Fruit fly (Drosophila melanogaster): ENCODE data around the gene CG42395.

CG42395 gene

dm6 chrX:9579918-9580521 lies 4.0 kb upstream of the CG42395 start, which contains the start of gene LPCAT:
LPCAT (minus strand) TSS chrX:9579987.
- peak; percentile 61 for TF ChIP-seq CG3919 (GFP tag; optimal IDR thresholded peaks at IDR 0.05)
- peak; percentile 69 for TF ChIP-seq Gug (GFP tag; IDR thresholded peaks at IDR 0.05)
- TF ChIP-seq cyc (GFP tag; optimal IDR thresholded peaks at IDR 0.05), result peak; percentile 86
- peak; percentile 70 for TF ChIP-seq CG11902 (GFP tag; optimal IDR thresholded peaks at IDR 0.05)
- TF ChIP-seq salr (GFP tag; optimal IDR thresholded peaks at IDR 0.05), result peak in 1 of 2 experiments; percentile 0
- TF ChIP-seq CG16779 (tag; optimal IDR thresholded peaks at IDR 0.05), result no peak
- TF ChIP-seq CG11762 (GFP tag; optimal IDR thresholded peaks at IDR 0.05; ENCODE audit: insufficient read depth), result peak; percentile 46
- peak; percentile 51 for TF ChIP-seq CG10669 (GFP tag; optimal IDR thresholded peaks at IDR 0.05)
- TF ChIP-seq Met (GFP tag; optimal IDR thresholded peaks at IDR 0.05), result peak; percentile 48
- no peak for TF ChIP-seq CG34406 (GFP tag; optimal IDR thresholded peaks at IDR 0.05)
- no peak for TF ChIP-seq CG6276 (GFP tag; optimal IDR thresholded peaks at IDR 0.05)
- peak; percentile 82 for TF ChIP-seq svp (GFP tag)
- 0 out of 2 replicates have a peak, but pooled peaks have one; percentile 41 for TF ChIP-seq CG15336 (GFP tag; IDR thresholded peaks at IDR 0.05)
- peak; percentile 39 for TF ChIP-seq CG3032 (tag; optimal IDR thresholded peaks at IDR 0.05)
- peak; percentile 48 for TF ChIP-seq Ets96B (tag; optimal IDR thresholded peaks at IDR 0.05)
- peak; percentile 53 for TF ChIP-seq Hr4 (GFP tag; optimal IDR thresholded peaks at IDR 0.05)
- peak; percentile 71 for TF ChIP-seq Hr39 (GFP tag; optimal IDR thresholded peaks at IDR 0.05)
- no peak for TF ChIP-seq Hr38 (GFP tag; optimal IDR thresholded peaks at IDR 0.05)
- TF ChIP-seq Eip93F (GFP tag; optimal IDR thresholded peaks at IDR 0.05), result no peak
- TF ChIP-seq esn (GFP tag; optimal IDR thresholded peaks at IDR 0.05), result peak; percentile 36
- no peak for TF ChIP-seq fd59A (GFP tag; optimal IDR thresholded peaks at IDR 0.05)
- peak; percentile 2 for TF ChIP-seq vri (GFP tag; optimal IDR thresholded peaks at IDR 0.05)
- TF ChIP-seq CG11294 (GFP tag; IDR thresholded peaks at IDR 0.05), result peak; percentile 30; the same call in 1 of the 2 replicates
- TF ChIP-seq CG6854 (GFP tag; optimal IDR thresholded peaks at IDR 0.05), result no peak
- peak; percentile 42 for TF ChIP-seq CG8319 (GFP tag; optimal IDR thresholded peaks at IDR 0.05)
- no peak for TF ChIP-seq spab (GFP tag; optimal IDR thresholded peaks at IDR 0.05)
- TF ChIP-seq Sox15 (GFP tag; optimal IDR thresholded peaks at IDR 0.05), result peak; percentile 48
- peak; percentile 81 for TF ChIP-seq topi (GFP tag; optimal IDR thresholded peaks at IDR 0.05)
- TF ChIP-seq achi (GFP tag; optimal IDR thresholded peaks at IDR 0.05), result peak; percentile 56
- TF ChIP-seq Eip78C (GFP tag), result peak; percentile 92
- peak; percentile 73 for TF ChIP-seq lz (GFP tag; optimal IDR thresholded peaks at IDR 0.05)
- TF ChIP-seq CG32006 (GFP tag; optimal IDR thresholded peaks at IDR 0.05), result no peak
- TF ChIP-seq CG31627 (GFP tag; optimal IDR thresholded peaks at IDR 0.05), result peak; percentile 77
- TF ChIP-seq pdm3 (GFP tag; optimal IDR thresholded peaks at IDR 0.05), result peak; percentile 36
- no peak for TF ChIP-seq Sox102F (GFP tag; optimal IDR thresholded peaks at IDR 0.05)
- no peak for TF ChIP-seq CG9139 (GFP tag; optimal IDR thresholded peaks at IDR 0.05)
- TF ChIP-seq eg (GFP tag; IDR thresholded peaks at IDR 0.05), result peak; percentile 74; the same call in 2 of the 3 replicates
- no peak for TF ChIP-seq CG7368 (GFP tag; optimal IDR thresholded peaks at IDR 0.05)
- TF ChIP-seq ss (GFP tag; optimal IDR thresholded peaks at IDR 0.05), result no peak
- TF ChIP-seq CG6792 (GFP tag; optimal IDR thresholded peaks at IDR 0.05), result no peak
- no peak for TF ChIP-seq Lpt (GFP tag; optimal IDR thresholded peaks at IDR 0.05)
- no peak for TF ChIP-seq CG8632 (GFP tag; optimal IDR thresholded peaks at IDR 0.05)
- peak; percentile 50 for TF ChIP-seq CG10631 (GFP tag; optimal IDR thresholded peaks at IDR 0.05)
- TF ChIP-seq CG8119 (GFP tag; IDR thresholded peaks at IDR 0.05), result peak; percentile 57; the same call in 2 of the 3 replicates
- TF ChIP-seq Blimp-1 (GFP tag; optimal IDR thresholded peaks at IDR 0.05), result no peak
- peak; percentile 26 for TF ChIP-seq CG6808 (GFP tag; optimal IDR thresholded peaks at IDR 0.05)
- peak; percentile 23 for TF ChIP-seq Smox (GFP tag; optimal IDR thresholded peaks at IDR 0.05)
- no peak for TF ChIP-seq CG1621 (tag; optimal IDR thresholded peaks at IDR 0.05)
- TF ChIP-seq OdsH (GFP tag; optimal IDR thresholded peaks at IDR 0.05), result peak; percentile 46
- TF ChIP-seq fd85E (GFP tag; optimal IDR thresholded peaks at IDR 0.05), result no peak
- no peak for TF ChIP-seq dsx (GFP tag; optimal IDR thresholded peaks at IDR 0.05; ENCODE audit: poor library complexity, severe bottlenecking)
